Worm (Caenorhabditis elegans): ENCODE data around the gene T26A8.4.
A peak's percentile ranks its signal among the peaks of the same experiment; 100 is the strongest.

Gene T26A8.4

ce11 chrIV:8428492-8428891, 4.2 kb downstream of the T26A8.4 start (continued):
- TF ChIP-seq zfp-2 (tag; optimal IDR thresholded peaks at IDR 0.05) (peak; percentile 41), ceh-44 (GFP tag; IDR thresholded peaks at IDR 0.05) (peak; percentile 100), dmd-9 (GFP tag; IDR thresholded peaks at IDR 0.05) (peak; percentile 59; the same call in 1 of the 2 replicates), mes-2 (tag; optimal IDR thresholded peaks at IDR 0.05; ENCODE audit: poor library complexity, severe bottlenecking) (peak; percentile 87), dpl-1 (GFP tag; optimal IDR thresholded peaks at IDR 0.05) (peak; percentile 55), F10B5.3 (tag; optimal IDR thresholded peaks at IDR 0.05) (peak; percentile 86), ztf-7 (tag; optimal IDR thresholded peaks at IDR 0.05) (peak; percentile 65), nhr-111 (GFP tag; optimal IDR thresholded peaks at IDR 0.05) (no peak), unc-130 (GFP tag; optimal IDR thresholded peaks at IDR 0.05) (peak; percentile 90), daf-19 (GFP tag; conservative IDR thresholded peaks at IDR 0.05) (no peak), F49E8.2 (tag; optimal IDR thresholded peaks at IDR 0.05; ENCODE audit: borderline replicate concordance) (peak; percentile 96), spr-1 (tag; optimal IDR thresholded peaks at IDR 0.05) (peak; percentile 94), dmd-8 (GFP tag; IDR thresholded peaks at IDR 0.05) (0 out of 2 replicates have a peak, but pooled peaks have one; percentile 28), egl-43 (GFP tag; IDR thresholded peaks at IDR 0.05) (no peak; the same call in 1 of the 2 replicates), egl-27 (tag; optimal IDR thresholded peaks at IDR 0.05) (no peak), ceh-20 (GFP tag; IDR thresholded peaks at IDR 0.05) (peak; percentile 73; the same call in 1 of the 2 replicates), nhr-28 (tag; optimal IDR thresholded peaks at IDR 0.05) (peak; percentile 88), daf-8 (GFP tag; IDR thresholded peaks at IDR 0.05) (no peak), rbr-2 (tag; optimal IDR thresholded peaks at IDR 0.05) (peak; percentile 85), lin-13 (GFP tag; optimal IDR thresholded peaks at IDR 0.05) (peak; percentile 78), attf-4 (tag; optimal IDR thresholded peaks at IDR 0.05) (no peak), snpc-4 (tag; optimal IDR thresholded peaks at IDR 0.05) (peak; percentile 94), zag-1 (tag; optimal IDR thresholded peaks at IDR 0.05) (no peak), lin-39 (tag; optimal IDR thresholded peaks at IDR 0.05) (no peak), ZK546.5 (tag; optimal IDR thresholded peaks at IDR 0.05) (no peak), D1046.2 (GFP tag; IDR thresholded peaks at IDR 0.05) (no peak), ceh-62 (tag; optimal IDR thresholded peaks at IDR 0.05) (no peak), duxl-1 (tag; optimal IDR thresholded peaks at IDR 0.05; ENCODE audit: poor library complexity) (peak; percentile 80), sdz-12 (GFP tag; optimal IDR thresholded peaks at IDR 0.05) (no peak), Y75B8A.6 (GFP tag; IDR thresholded peaks at IDR 0.05) (peak; percentile 62; the same call in 1 of the 2 replicates), lin-1 (GFP tag; IDR thresholded peaks at IDR 0.05) (peak; percentile 74), hif-1 (tag; optimal IDR thresholded peaks at IDR 0.05) (peak; percentile 26 to 60), hlh-30 (tag; optimal IDR thresholded peaks at IDR 0.05; ENCODE audit: insufficient read depth) (peak; percentile 72), vab-7 (GFP tag; IDR thresholded peaks at IDR 0.05) (peak; percentile 52; the same call in 1 of the 2 replicates), Y48G9A.11 (GFP tag; IDR thresholded peaks at IDR 0.05) (peak; percentile 83), mxl-3 (GFP tag; optimal IDR thresholded peaks at IDR 0.05) (peak; percentile 82), set-16 (GFP tag; IDR thresholded peaks at IDR 0.05) (no peak), unc-39 (tag; optimal IDR thresholded peaks at IDR 0.05) (no peak), mep-1 (tag; optimal IDR thresholded peaks at IDR 0.05) (no peak), spr-3 (GFP tag; optimal IDR thresholded peaks at IDR 0.05) (peak; percentile 73), mdl-1 (tag; optimal IDR thresholded peaks at IDR 0.05) (peak; percentile 11 to 25), lin-29 (GFP tag; IDR thresholded peaks at IDR 0.05) (no peak), Y105C5A.15 (GFP tag; IDR thresholded peaks at IDR 0.05) (0 out of 2 replicates have a peak, but pooled peaks have one; percentile 52), ceh-82 (tag; optimal IDR thresholded peaks at IDR 0.05) (no peak), arid-1 (GFP tag; conservative IDR thresholded peaks at IDR 0.05) (peak; percentile 88), lir-3 (tag; optimal IDR thresholded peaks at IDR 0.05) (no peak), dmd-6 (GFP tag; IDR thresholded peaks at IDR 0.05) (peak; percentile 83), nhr-102 (tag; optimal IDR thresholded peaks at IDR 0.05) (peak; percentile 91), madf-5 (GFP tag; IDR thresholded peaks at IDR 0.05) (0 out of 4 replicates have a peak, but pooled peaks of 1 of the 2 experiments have one; percentile 31), ZK337.2 (GFP tag; IDR thresholded peaks at IDR 0.05) (no peak)

Data from whole organism, L4 larva.